In the genomic region with DNA sequence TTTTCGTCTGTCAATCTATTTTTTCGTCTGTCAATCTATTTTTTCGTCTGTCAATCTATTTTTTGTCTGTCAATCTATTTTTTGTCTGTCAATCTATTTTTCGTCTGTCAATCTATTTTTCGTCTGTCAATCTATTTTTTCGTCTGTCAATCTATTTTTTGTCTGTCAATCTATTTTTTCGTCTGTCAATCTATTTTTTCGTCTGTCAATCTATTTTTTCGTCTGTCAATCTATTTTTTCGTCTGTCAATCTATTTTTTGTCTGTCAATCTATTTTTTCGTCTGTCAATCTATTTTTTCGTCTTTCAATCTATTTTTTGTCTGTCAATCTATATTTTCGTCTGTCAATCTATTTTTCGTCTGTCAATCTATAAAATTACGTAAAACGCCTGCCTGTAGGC, we compare ENCODE assay signal across 4 worm cellular contexts.
TF ChIP-seq lines count a peak whose summit lies in the region.

No protein-coding gene starts in this region.

TF ChIP-seq in whole organism, early embryonic, 17 proteins besides CTCF, POLR2A, EP300 and RAD21:
- 0 out of 2 replicates have a peak, but pooled peaks have one; percentile 46 for TF ChIP-seq tbx-11 (GFP tag; IDR thresholded peaks at IDR 0.05; lab: Robert Waterston, UW)

TF ChIP-seq in whole organism, late embryonic, 69 proteins besides CTCF, POLR2A, EP300 and RAD21:
- 0 out of 2 replicates have a peak, but pooled peaks have one; percentile 50 for TF ChIP-seq ceh-45 (GFP tag; IDR thresholded peaks at IDR 0.05; lab: Robert Waterston, UW)
TF ChIP-seq in whole organism, late embryonic: peak in this region for 1; not testable (repeated sequence) for 68.

TF ChIP-seq in whole organism, midembryonic, 9 proteins besides CTCF, POLR2A, EP300 and RAD21:
- TF ChIP-seq klf-2 (GFP tag; conservative IDR thresholded peaks at IDR 0.05; lab: Robert Waterston, UW): 0 out of 2 replicates have a peak, but pooled peaks have one; percentile 22
TF ChIP-seq in whole organism, midembryonic: peak in this region for 1; not testable (repeated sequence) for 8.

TF ChIP-seq in whole organism, young adult, 124 proteins besides CTCF, POLR2A, EP300 and RAD21:
- TF ChIP-seq egrh-3 (GFP tag; IDR thresholded peaks at IDR 0.05; lab: Robert Waterston, UW): peak; percentile 91
- TF ChIP-seq Y53F4B.3 (GFP tag; IDR thresholded peaks at IDR 0.05; lab: Robert Waterston, UW): peak; percentile 96; the same call in 1 of the 2 replicates
TF ChIP-seq in whole organism, young adult: peak in this region for 2; not testable (repeated sequence) for 122.
